Worm (Caenorhabditis elegans) whole organism, L1 larva: ENCODE data around the gene Y73F8A.23.

Source experiments
- aly-2 ChIP-seq: fragments of 150-350 bp; optimal IDR thresholded peaks from 2 replicates; lab custom pipeline; 2014; ENCODE audit warnings: missing biosample characterization, missing genetic modification characterization
- jun-1 ChIP-seq: fragments of 150-350 bp; optimal IDR thresholded peaks from 2 replicates; lab custom pipeline; 2014; ENCODE audit warnings: missing biosample characterization, missing genetic modification reagents, missing genetic modification characterization
- nhr-11 ChIP-seq: fragments of 150-350 bp; optimal IDR thresholded peaks from 2 replicates; lab custom pipeline; 2014; ENCODE audit warnings: missing biosample characterization, missing genetic modification characterization
- nhr-20 ChIP-seq: sonication (generic microtip); optimal IDR thresholded peaks from 2 replicates; lab custom pipeline; 2016; ENCODE audit warnings: mild to moderate bottlenecking, missing genetic modification characterization, missing compliant biosample characterization

DNA sequence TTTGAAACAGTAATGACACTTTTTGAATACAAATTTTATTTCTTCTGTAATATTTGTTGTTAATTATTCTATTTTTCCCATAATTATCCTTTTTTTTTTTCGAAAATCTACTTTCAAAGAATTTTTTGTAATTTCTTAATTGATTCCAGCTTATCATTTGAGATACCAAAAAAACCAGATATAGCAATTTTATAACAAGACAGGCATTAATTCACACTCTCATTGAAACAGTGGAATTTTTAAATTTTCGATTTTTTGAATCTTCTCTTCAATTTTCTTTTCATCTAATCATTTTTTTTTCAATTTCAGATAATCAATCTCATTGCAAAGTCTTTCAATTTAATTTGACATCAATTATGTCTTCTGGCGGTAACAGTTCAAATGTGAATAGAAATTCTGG is 44.4 kb downstream of the Y73F8A.23 start, which contains the start of gene nhr-5:
- no peak for TF ChIP-seq aly-2 (tag; lab: Kevin White, UChicago)
- no peak for TF ChIP-seq jun-1 (tag; lab: Kevin White, UChicago)
- no peak for TF ChIP-seq nhr-20 (tag; lab: Kevin White, UChicago)
- no peak for TF ChIP-seq nhr-11 (tag; lab: Kevin White, UChicago)
